Worm (Caenorhabditis elegans) whole organism, L4 larva: ENCODE data around the gene H05C05.4.
A peak's percentile ranks its signal among the peaks of the same experiment; 100 is the strongest.

Experiments used
- F37D6.2 ChIP-seq: sonication (generic microtip); optimal IDR thresholded peaks from 2 replicates; lab custom pipeline; 2016; ENCODE audit warnings: mild to moderate bottlenecking, missing genetic modification characterization, missing compliant biosample characterization
- T26A8.4 ChIP-seq: fragments of 200-800 bp; sonication (Bioruptor generic); IDR thresholded peaks from 2 replicates; pipeline ENCODE4 v1.3.6; 2022; ENCODE audit warnings: missing genetic modification characterization, missing compliant biosample characterization
- Y105C5A.15 ChIP-seq: fragments of 200-800 bp; sonication (Bioruptor generic); IDR thresholded peaks from 2 replicates; pipeline ENCODE4 v1.3.6; 2022; ENCODE audit warnings: missing genetic modification characterization, missing compliant biosample characterization
- Y75B8A.6 ChIP-seq: fragments of 200-800 bp; sonication (Bioruptor generic); IDR thresholded peaks from 2 replicates; pipeline ENCODE4 v1.3.6; 2022; ENCODE audit warnings: missing genetic modification reagents, missing genetic modification characterization, missing compliant biosample characterization
- ceh-20 ChIP-seq: fragments of 200-800 bp; sonication (Bioruptor generic); IDR thresholded peaks from 2 replicates; pipeline ENCODE4 v1.3.6; 2022; ENCODE audit warnings: missing genetic modification reagents, missing genetic modification characterization, missing compliant biosample characterization
- ceh-28 ChIP-seq: fragments of 150-350 bp; optimal IDR thresholded peaks from 2 replicates; lab custom pipeline; 2014; ENCODE audit warnings: missing biosample characterization, missing genetic modification reagents, missing genetic modification characterization
- ceh-32 ChIP-seq: sonication (generic microtip); optimal IDR thresholded peaks from 2 replicates; lab custom pipeline; 2016; ENCODE audit warnings: mild to moderate bottlenecking, missing genetic modification characterization, missing compliant biosample characterization; ENCODE audit not compliant: poor library complexity
- ceh-82 ChIP-seq: sonication (generic microtip); optimal IDR thresholded peaks from 2 replicates; lab custom pipeline; 2017; ENCODE audit warnings: missing biosample characterization, missing genetic modification characterization
- ctbp-1 ChIP-seq: fragments of 200-800 bp; sonication (Bioruptor generic); IDR thresholded peaks from 2 replicates; pipeline ENCODE4 v1.3.6; 2022; ENCODE audit warnings: missing genetic modification reagents, missing genetic modification characterization, missing compliant biosample characterization
- daf-16 ChIP-seq, 3 experiments: sonication (generic microtip); optimal IDR thresholded peaks; 2 replicates each; lab custom pipeline; 2016 to 2017; ENCODE audit warnings: missing genetic modification characterization in 3 of 3, missing genetic modification reagents in 3 of 3, mild to moderate bottlenecking in 2 of 3, missing compliant biosample characterization in 2 of 3, missing biosample characterization in 1 of 3, moderate library complexity in 1 of 3
- dmd-9 ChIP-seq: fragments of 200-800 bp; sonication (Bioruptor generic); IDR thresholded peaks from 2 replicates; pipeline ENCODE4 v1.3.6; 2022; ENCODE audit warnings: missing genetic modification reagents, missing genetic modification characterization, missing compliant biosample characterization
- egl-43 ChIP-seq: fragments of 200-800 bp; sonication (Bioruptor generic); IDR thresholded peaks from 2 replicates; pipeline ENCODE4 v1.3.6; 2022; ENCODE audit warnings: missing genetic modification reagents, missing genetic modification characterization, missing compliant biosample characterization
- fos-1 ChIP-seq: fragments of 150-350 bp; optimal IDR thresholded peaks from 2 replicates; lab custom pipeline; 2014; ENCODE audit warnings: missing biosample characterization, missing genetic modification characterization
- gei-8 ChIP-seq: fragments of 200-800 bp; sonication (Bioruptor generic); optimal IDR thresholded peaks from 2 replicates; lab custom pipeline; 2018; ENCODE audit warnings: mild to moderate bottlenecking, missing genetic modification characterization, missing compliant biosample characterization
- jun-1 ChIP-seq: fragments of 150-350 bp; optimal IDR thresholded peaks from 2 replicates; lab custom pipeline; 2014; ENCODE audit warnings: missing biosample characterization, missing genetic modification reagents, missing genetic modification characterization
- lin-1 ChIP-seq: fragments of 200-800 bp; sonication (Bioruptor generic); IDR thresholded peaks from 2 replicates; pipeline ENCODE4 v1.3.6; 2022; ENCODE audit warnings: missing genetic modification reagents, missing genetic modification characterization, missing compliant biosample characterization
- lin-29 ChIP-seq: fragments of 200-800 bp; sonication (Bioruptor generic); IDR thresholded peaks from 2 replicates; pipeline ENCODE4 v1.3.6; 2022; ENCODE audit warnings: missing genetic modification reagents, missing genetic modification characterization, missing compliant biosample characterization
- madf-5 ChIP-seq, 2 experiments: fragments of 200-800 bp; sonication (Bioruptor generic); IDR thresholded peaks; 2 replicates each; pipeline ENCODE4 v1.3.6; 2022; ENCODE audit warnings: missing compliant biosample characterization in 2 of 2, missing genetic modification characterization in 2 of 2
- nhr-10 ChIP-seq: fragments of 150-350 bp; optimal IDR thresholded peaks from 2 replicates; lab custom pipeline; 2014; ENCODE audit warnings: missing biosample characterization, missing genetic modification characterization
- nhr-102 ChIP-seq: sonication (generic microtip); optimal IDR thresholded peaks from 2 replicates; lab custom pipeline; 2016; ENCODE audit warnings: mild to moderate bottlenecking, missing genetic modification characterization, moderate library complexity, missing compliant biosample characterization
- nhr-111 ChIP-seq: fragments of 200-800 bp; sonication (Bioruptor generic); optimal IDR thresholded peaks from 2 replicates; lab custom pipeline; 2018; ENCODE audit warnings: mild to moderate bottlenecking, missing genetic modification characterization, missing compliant biosample characterization
- nhr-25 ChIP-seq: sonication (generic microtip); optimal IDR thresholded peaks from 2 replicates; lab custom pipeline; 2017; ENCODE audit warnings: missing genetic modification characterization, mild to moderate bottlenecking, missing compliant biosample characterization, antibody characterized with exemption, moderate library complexity, borderline replicate concordance; ENCODE audit not compliant: insufficient read depth
- nhr-41 ChIP-seq: fragments of 200-800 bp; sonication (Bioruptor generic); IDR thresholded peaks from 2 replicates; pipeline ENCODE4 v1.3.6; 2022; ENCODE audit warnings: missing genetic modification reagents, missing genetic modification characterization, missing compliant biosample characterization
- nhr-48 ChIP-seq: sonication (generic microtip); optimal IDR thresholded peaks from 2 replicates; lab custom pipeline; 2016; ENCODE audit warnings: mild to moderate bottlenecking, missing genetic modification characterization, missing compliant biosample characterization
- nhr-77 ChIP-seq: fragments of 150-350 bp; optimal IDR thresholded peaks from 2 replicates; lab custom pipeline; 2014; ENCODE audit warnings: missing biosample characterization, missing genetic modification characterization
- pha-4 ChIP-seq, 2 experiments: fragments of 150-350 bp in 1 of 2; fragments of 200-800 bp in 1 of 2; sonication (Bioruptor generic) in 1 of 2; IDR thresholded peaks in 1 of 2; optimal IDR thresholded peaks in 1 of 2; 2 replicates each; pipeline versions ENCODE4 v1.3.6 to Lab custom; 2014 to 2022; ENCODE audit warnings: missing genetic modification characterization in 2 of 2, missing genetic modification reagents in 2 of 2, missing biosample characterization in 1 of 2, missing compliant biosample characterization in 1 of 2
- set-16 ChIP-seq: fragments of 200-800 bp; sonication (Bioruptor generic); IDR thresholded peaks from 2 replicates; pipeline ENCODE4 v1.3.6; 2022; ENCODE audit warnings: missing genetic modification reagents, missing genetic modification characterization, missing compliant biosample characterization
- tag-97 ChIP-seq: fragments of 200-800 bp; sonication (Bioruptor generic); IDR thresholded peaks from 2 replicates; pipeline ENCODE4 v1.3.6; 2022; ENCODE audit warnings: missing genetic modification characterization, missing compliant biosample characterization
- tra-1 ChIP-seq: fragments of 200-800 bp; sonication (Bioruptor generic); IDR thresholded peaks from 2 replicates; pipeline ENCODE4 v1.3.6; 2022; ENCODE audit warnings: missing genetic modification reagents, missing genetic modification characterization, missing compliant biosample characterization
- unc-39 ChIP-seq: sonication (generic microtip); optimal IDR thresholded peaks from 2 replicates; lab custom pipeline; 2017; ENCODE audit warnings: missing biosample characterization, missing genetic modification characterization
- unc-62 ChIP-seq, 3 experiments: fragments of 150-350 bp in 1 of 3; sonication (generic microtip); optimal IDR thresholded peaks in 2 of 3; peaks in 1 of 3; 1 replicate in 1 of 3; 2 replicates in 2 of 3; lab custom pipeline; 2014 to 2017; ENCODE audit warnings: missing biosample characterization in 3 of 3, missing genetic modification characterization in 3 of 3, missing genetic modification reagents in 3 of 3, missing genotype in 1 of 3
- zfp-3 ChIP-seq: fragments of 200-800 bp; sonication (Bioruptor generic); conservative IDR thresholded peaks from 2 replicates; pipeline ENCODE4 v1.3.6; 2022; ENCODE audit warnings: missing genetic modification reagents, missing genetic modification characterization, missing compliant biosample characterization
- ztf-11 ChIP-seq: fragments of 150-350 bp; optimal IDR thresholded peaks from 2 replicates; lab custom pipeline; 2014; ENCODE audit warnings: missing biosample characterization, missing genetic modification characterization

The H05C05.4 gene

ce11 chrIII:2946101-2946500 lies at the start of gene H05C05.4:
TSS of gene H05C05.4 (minus strand) at chrIII:2946201.
- no peak for TF ChIP-seq egl-43 (GFP tag; lab: Robert Waterston, UW)
- TF ChIP-seq lin-1 (GFP tag; lab: Robert Waterston, UW) = no peak
- TF ChIP-seq ceh-32 (tag; lab: Kevin White, UChicago) = no peak
- TF ChIP-seq gei-8 (GFP tag; lab: Kevin White, UChicago) = no peak
- no peak for TF ChIP-seq fos-1 (tag; lab: Kevin White, UChicago)
- no peak for TF ChIP-seq unc-39 (tag; lab: Kevin White, UChicago)
- no peak for TF ChIP-seq ctbp-1 (GFP tag; lab: Robert Waterston, UW)
- no peak for TF ChIP-seq T26A8.4
- TF ChIP-seq daf-16 (GFP tag; optimal IDR thresholded peaks at IDR 0.05; lab: Kevin White, UChicago) = no peak
- TF ChIP-seq daf-16 (tag; optimal IDR thresholded peaks at IDR 0.05; lab: Kevin White, UChicago) = no peak
- TF ChIP-seq nhr-10 (tag; lab: Kevin White, UChicago) = no peak

DNA sequence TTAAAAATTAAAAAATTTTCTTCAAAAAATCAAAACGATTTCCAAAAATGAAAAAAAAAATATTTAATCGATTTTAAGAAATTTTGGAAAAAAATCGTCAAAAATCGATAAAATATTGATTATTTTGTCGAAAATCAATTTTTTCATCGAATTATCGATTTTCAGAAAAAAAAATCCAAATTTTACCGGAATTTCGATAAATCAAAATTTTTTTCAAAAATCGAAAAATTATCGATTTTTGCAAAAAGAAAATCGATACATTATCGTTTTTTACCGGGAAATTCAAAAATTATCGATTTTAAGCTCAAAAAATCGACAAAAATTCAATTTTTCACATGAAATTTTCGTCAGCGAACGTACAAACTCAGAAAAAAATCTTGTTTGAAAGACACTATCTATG lies 49.3 kb upstream of the H05C05.4 start:
- no peak for TF ChIP-seq ztf-11 (tag; lab: Kevin White, UChicago)
- no peak for TF ChIP-seq Y75B8A.6
- TF ChIP-seq unc-62 (GFP tag; optimal IDR thresholded peaks at IDR 0.05 in 1 of 2; lab: Kevin White, UChicago) = peak in 1 of 2 experiments; percentile 9
- TF ChIP-seq unc-62 (tag; optimal IDR thresholded peaks at IDR 0.05; lab: Kevin White, UChicago) = no peak
- no peak for TF ChIP-seq Y105C5A.15 (GFP tag; lab: Robert Waterston, UW)
- peak; percentile 88 for TF ChIP-seq ceh-28 (tag; lab: Kevin White, UChicago)

DNA sequence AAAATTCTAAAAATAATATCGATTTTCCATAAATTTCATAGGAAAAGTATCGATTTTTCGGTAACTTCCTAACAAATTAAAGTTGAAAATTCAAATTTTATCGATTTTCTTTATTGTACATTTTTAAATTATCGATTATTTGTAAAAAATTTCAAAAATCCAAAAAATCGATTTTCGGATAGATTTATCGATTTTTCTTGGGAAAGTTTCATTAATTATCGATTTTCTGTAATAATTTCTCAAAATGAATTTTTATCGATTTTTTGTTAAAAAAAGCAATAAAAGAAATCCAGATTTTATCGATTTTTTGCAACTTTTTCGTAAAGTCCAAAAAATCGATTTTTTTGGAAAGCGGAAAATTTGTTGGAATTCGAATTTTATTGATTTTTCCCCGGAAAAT lies 48.0 kb upstream of the H05C05.4 start:
- TF ChIP-seq jun-1 (tag; lab: Kevin White, UChicago) (no peak), ceh-28 (tag; lab: Kevin White, UChicago) (peak; percentile 96), unc-62 (GFP tag; optimal IDR thresholded peaks at IDR 0.05 in 1 of 2; lab: Kevin White, UChicago) (no peak), unc-62 (tag; optimal IDR thresholded peaks at IDR 0.05; lab: Kevin White, UChicago) (no peak), nhr-77 (tag; lab: Kevin White, UChicago) (no peak)

- TF ChIP-seq pha-4 (GFP tag; IDR thresholded peaks at IDR 0.05; lab: Robert Waterston, UW) (no peak), pha-4 (tag; optimal IDR thresholded peaks at IDR 0.05; lab: Kevin White, UChicago) (no peak), ceh-82 (tag; lab: Kevin White, UChicago) (no peak), set-16 (peak; percentile 36), unc-62 (GFP tag; optimal IDR thresholded peaks at IDR 0.05 in 1 of 2; lab: Kevin White, UChicago) (peak in 1 of 2 experiments; percentile 79), unc-62 (tag; optimal IDR thresholded peaks at IDR 0.05; lab: Kevin White, UChicago) (no peak), ceh-20 (GFP tag; lab: Robert Waterston, UW) (no peak), tra-1 (GFP tag; lab: Robert Waterston, UW) (no peak)
These were observed 46.2 kb upstream of the H05C05.4 start for ce11 chrIII:2992234-2992633.

- no peak for TF ChIP-seq nhr-102
- TF ChIP-seq, all 104 proteins: peak for 0
These were observed 44.0 kb upstream of the H05C05.4 start, which contains the start of gene Y55D5A.4 for ce11 chrIII:2989957-2990356. TSS of gene Y55D5A.4 (minus strand) at chrIII:2990057.

DNA sequence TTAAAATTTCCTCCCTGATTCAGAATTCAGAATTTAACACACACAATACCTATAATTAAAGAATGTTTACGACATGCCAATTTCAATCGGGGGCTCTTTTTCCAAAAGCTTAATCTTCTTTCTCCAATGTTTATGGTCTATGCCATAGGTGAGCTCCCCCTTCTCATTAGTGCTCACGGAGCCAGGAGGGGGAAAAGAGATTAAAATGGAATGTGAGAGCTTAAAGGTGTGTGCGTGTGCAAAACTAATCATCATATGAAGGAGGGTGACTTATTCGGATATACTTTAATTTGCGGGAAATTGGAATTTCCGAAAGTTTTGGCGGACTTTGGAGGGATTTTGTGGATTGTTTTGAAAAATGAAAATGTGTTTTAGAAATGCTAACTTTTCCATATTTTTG lies 37.0 kb upstream of the H05C05.4 start:
- no peak for TF ChIP-seq nhr-41
- no peak for TF ChIP-seq madf-5 (GFP tag; IDR thresholded peaks at IDR 0.05; lab: Robert Waterston, UW)
- TF ChIP-seq nhr-111 = no peak
- no peak for TF ChIP-seq lin-29 (GFP tag; lab: Robert Waterston, UW)
- no peak for TF ChIP-seq set-16
- no peak for TF ChIP-seq nhr-25 (tag; lab: Kevin White, UChicago)
- TF ChIP-seq ceh-32 (tag; lab: Kevin White, UChicago) = no peak
- no peak for TF ChIP-seq zfp-3 (GFP tag; lab: Robert Waterston, UW)
- no peak for TF ChIP-seq dmd-9 (GFP tag; lab: Robert Waterston, UW)
- TF ChIP-seq nhr-48 (tag; lab: Kevin White, UChicago) = no peak
- TF ChIP-seq nhr-102 = no peak
- TF ChIP-seq tag-97 (GFP tag; lab: Robert Waterston, UW) = no peak
- TF ChIP-seq ztf-11 (tag; lab: Kevin White, UChicago) = no peak
- no peak for TF ChIP-seq F37D6.2
